Fruit fly (Drosophila melanogaster) whole organism, adult: ENCODE data around the gene CG8142.

Experiments
- CG5204 ChIP-seq: fragments of 200-800 bp; sonication (Bioruptor generic); optimal IDR thresholded peaks from 2 replicates; lab custom pipeline; 2016; ENCODE audit warnings: missing biosample characterization, missing genetic modification characterization
- Hr96 ChIP-seq: fragments of 200-800 bp; sonication (Bioruptor generic); optimal IDR thresholded peaks from 2 replicates; lab custom pipeline; 2016; ENCODE audit warnings: missing biosample characterization, missing genetic modification characterization

DNA sequence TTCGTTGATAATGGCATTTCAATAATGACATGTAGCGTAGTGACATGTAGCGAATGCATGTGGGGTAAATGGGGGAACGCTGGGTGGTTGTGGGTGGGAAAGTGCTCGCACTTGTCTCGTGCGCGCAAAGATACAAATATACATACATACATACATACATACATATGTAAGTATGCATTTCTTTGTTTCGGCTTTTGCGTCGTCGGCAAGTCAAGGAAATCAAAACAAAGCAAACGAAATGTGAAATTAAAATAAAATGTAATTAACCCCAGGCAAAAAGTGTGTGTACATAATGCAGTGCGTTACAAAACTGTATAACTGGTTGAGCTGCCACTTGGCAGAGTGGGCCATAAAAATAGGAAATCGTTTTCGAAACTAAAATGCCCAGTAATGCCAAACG lies 31.2 kb upstream of the CG8142 start:
- no peak for TF ChIP-seq CG5204 (GFP tag; lab: Kevin White, UChicago)
- no peak for TF ChIP-seq Hr96 (GFP tag; lab: Kevin White, UChicago)
